Worm (Caenorhabditis elegans) whole organism, mixed stage, embryonic: Measurements from ENCODE around the gene fipr-13.

ENCODE experiments used
- M03D4.4 ChIP-seq: sonication (generic microtip); optimal IDR thresholded peaks from 2 replicates; lab custom pipeline; 2017; ENCODE audit warnings: mild to moderate bottlenecking, missing genetic modification characterization, missing compliant biosample characterization
- ceh-39 ChIP-seq: fragments of 150-350 bp; optimal IDR thresholded peaks from 2 replicates; lab custom pipeline; 2014; ENCODE audit warnings: missing biosample characterization, missing genetic modification characterization
- ceh-43 ChIP-seq: fragments of 200-800 bp; sonication (Bioruptor generic); optimal IDR thresholded peaks from 2 replicates; lab custom pipeline; 2018; ENCODE audit warnings: mild to moderate bottlenecking, missing genetic modification characterization, moderate library complexity, missing compliant biosample characterization
- ceh-83 ChIP-seq: fragments of 200-800 bp; sonication (Bioruptor generic); optimal IDR thresholded peaks from 2 replicates; lab custom pipeline; 2018; ENCODE audit warnings: mild to moderate bottlenecking, missing genetic modification characterization, missing compliant biosample characterization
- ces-1 ChIP-seq: fragments of 150-350 bp; optimal IDR thresholded peaks from 2 replicates; lab custom pipeline; 2014; ENCODE audit warnings: missing biosample characterization, missing genetic modification reagents, missing genetic modification characterization
- drap-1 ChIP-seq: fragments of 200-800 bp; sonication (Bioruptor generic); optimal IDR thresholded peaks from 3 replicates; lab custom pipeline; 2018; ENCODE audit warnings: mild to moderate bottlenecking, missing genetic modification characterization, missing compliant biosample characterization
- elt-3 ChIP-seq: fragments of 150-350 bp; optimal IDR thresholded peaks from 2 replicates; lab custom pipeline; 2014; ENCODE audit warnings: missing biosample characterization, missing genetic modification characterization
- flh-1 ChIP-seq: fragments of 200-800 bp; sonication (Bioruptor generic); optimal IDR thresholded peaks from 2 replicates; lab custom pipeline; 2018; ENCODE audit warnings: mild to moderate bottlenecking, missing genetic modification characterization, moderate library complexity, missing compliant biosample characterization
- hlh-1 ChIP-seq: fragments of 150-350 bp; optimal IDR thresholded peaks from 2 replicates; lab custom pipeline; 2014; ENCODE audit warnings: missing biosample characterization, missing genetic modification reagents, missing genetic modification characterization
- lin-13 ChIP-seq: fragments of 150-350 bp; optimal IDR thresholded peaks from 2 replicates; lab custom pipeline; 2014; ENCODE audit warnings: missing biosample characterization, missing genetic modification characterization
- lin-32 ChIP-seq: fragments of 200-800 bp; sonication (Bioruptor generic); optimal IDR thresholded peaks from 2 replicates; lab custom pipeline; 2018; ENCODE audit warnings: mild to moderate bottlenecking, missing genetic modification characterization, missing compliant biosample characterization
- lsy-2 ChIP-seq: fragments of 150-350 bp; optimal IDR thresholded peaks from 2 replicates; lab custom pipeline; 2014; ENCODE audit warnings: missing biosample characterization, missing genetic modification characterization
- mab-5 ChIP-seq: fragments of 150-350 bp; optimal IDR thresholded peaks from 2 replicates; lab custom pipeline; 2014; ENCODE audit warnings: missing biosample characterization, missing genetic modification characterization
- mep-1 ChIP-seq: fragments of 150-350 bp; optimal IDR thresholded peaks from 2 replicates; lab custom pipeline; 2017; ENCODE audit warnings: missing biosample characterization, missing genetic modification reagents, missing genetic modification characterization, inconsistent platforms
- nhr-12 ChIP-seq: fragments of 150-350 bp; optimal IDR thresholded peaks from 2 replicates; lab custom pipeline; 2014; ENCODE audit warnings: missing biosample characterization, missing genetic modification characterization
- nhr-2 ChIP-seq: fragments of 150-350 bp; optimal IDR thresholded peaks from 2 replicates; lab custom pipeline; 2014; ENCODE audit warnings: missing biosample characterization, missing genetic modification characterization
- nhr-237 ChIP-seq: fragments of 150-350 bp; optimal IDR thresholded peaks from 2 replicates; lab custom pipeline; 2014; ENCODE audit warnings: missing biosample characterization, missing genetic modification characterization
- nhr-28 ChIP-seq: fragments of 150-350 bp; optimal IDR thresholded peaks from 2 replicates; lab custom pipeline; 2014; ENCODE audit warnings: missing biosample characterization, missing genetic modification characterization
- nhr-76 ChIP-seq: sonication (generic microtip); optimal IDR thresholded peaks from 2 replicates; lab custom pipeline; 2017; ENCODE audit warnings: missing biosample characterization, missing genetic modification characterization
- pha-4 ChIP-seq: fragments of 150-350 bp; optimal IDR thresholded peaks from 2 replicates; lab custom pipeline; 2018; ENCODE audit warnings: missing biosample characterization, missing genetic modification reagents, missing genetic modification characterization
- sem-2 ChIP-seq: fragments of 200-800 bp; sonication (Bioruptor generic); optimal IDR thresholded peaks from 2 replicates; lab custom pipeline; 2018; ENCODE audit warnings: mild to moderate bottlenecking, missing genetic modification characterization, missing compliant biosample characterization
- snpc-4 ChIP-seq: fragments of 150-350 bp; optimal IDR thresholded peaks from 2 replicates; lab custom pipeline; 2014; ENCODE audit warnings: missing biosample characterization, missing genetic modification characterization
- sptf-1 ChIP-seq: sonication (generic microtip); optimal IDR thresholded peaks from 2 replicates; lab custom pipeline; 2017; ENCODE audit warnings: mild to moderate bottlenecking, missing genetic modification characterization, moderate library complexity, missing compliant biosample characterization
- tbx-8 ChIP-seq: fragments of 200-800 bp; sonication (Bioruptor generic); optimal IDR thresholded peaks from 2 replicates; lab custom pipeline; 2018; ENCODE audit warnings: mild to moderate bottlenecking, missing genetic modification characterization, moderate library complexity, missing compliant biosample characterization
- unc-120 ChIP-seq: sonication (generic microtip); optimal IDR thresholded peaks from 2 replicates; lab custom pipeline; 2017; ENCODE audit warnings: missing genetic modification characterization, missing compliant biosample characterization; ENCODE audit not compliant: poor library complexity, severe bottlenecking
- unc-62 ChIP-seq: fragments of 150-350 bp; optimal IDR thresholded peaks from 2 replicates; lab custom pipeline; 2014; ENCODE audit warnings: missing biosample characterization, missing genetic modification reagents, missing genetic modification characterization
- zip-8 ChIP-seq: fragments of 150-350 bp; optimal IDR thresholded peaks from 2 replicates; lab custom pipeline; 2014; ENCODE audit warnings: missing biosample characterization, missing genetic modification characterization
- ztf-11 ChIP-seq: fragments of 150-350 bp; optimal IDR thresholded peaks from 2 replicates; lab custom pipeline; 2014; ENCODE audit warnings: missing biosample characterization, missing genetic modification characterization

fipr-13 gene

ce11 chrV:10051855-10052254 is 12.5 kb upstream of the fipr-13 start, which contains the start of gene str-118:
Gene str-118, plus strand, starts transcription at chrV:10052155.
- TF ChIP-seq tbx-8 (GFP tag; lab: Kevin White, UChicago) (no peak), sptf-1 (tag; lab: Kevin White, UChicago) (no peak), ztf-11 (tag; lab: Kevin White, UChicago) (no peak), ceh-83 (GFP tag; lab: Kevin White, UChicago) (no peak), mep-1 (no peak), pha-4 (tag; lab: Kevin White, UChicago) (no peak), ceh-43 (no peak), lsy-2 (tag; lab: Kevin White, UChicago) (no peak), drap-1 (GFP tag; lab: Kevin White, UChicago) (no peak), zip-8 (tag; lab: Kevin White, UChicago) (no peak), lin-32 (no peak), nhr-237 (no peak), nhr-12 (tag; lab: Kevin White, UChicago) (no peak), nhr-76 (no peak)

- TF ChIP-seq ces-1 (GFP tag; lab: Kevin White, UChicago) (peak; percentile 88), lsy-2 (tag; lab: Kevin White, UChicago) (peak; percentile 88), M03D4.4 (tag; lab: Kevin White, UChicago) (no peak)
Measured at ce11 chrV:10054872-10055271, 9.4 kb upstream of the fipr-13 start, which contains the start of gene yif-1. Gene yif-1, minus strand, starts transcription at chrV:10054913.

ce11 chrV:10058748-10059147 is 5.6 kb upstream of the fipr-13 start:
- TF ChIP-seq lin-13 (tag; lab: Kevin White, UChicago), result no peak
- TF ChIP-seq ztf-11 (tag; lab: Kevin White, UChicago), result no peak
- no peak for TF ChIP-seq sptf-1 (tag; lab: Kevin White, UChicago)
- TF ChIP-seq ces-1 (GFP tag; lab: Kevin White, UChicago), result no peak
- no peak for TF ChIP-seq ceh-39 (tag; lab: Kevin White, UChicago)
- TF ChIP-seq sem-2, result no peak
- no peak for TF ChIP-seq tbx-8 (GFP tag; lab: Kevin White, UChicago)
- no peak for TF ChIP-seq unc-62 (GFP tag; lab: Kevin White, UChicago)
- TF ChIP-seq nhr-28, result no peak
- TF ChIP-seq nhr-237, result no peak
- no peak for TF ChIP-seq ceh-43
- no peak for TF ChIP-seq mab-5 (tag; lab: Kevin White, UChicago)

- TF ChIP-seq unc-120 (tag; lab: Kevin White, UChicago) (peak; percentile 4), nhr-28 (no peak), hlh-1 (tag; lab: Kevin White, UChicago) (peak; percentile 68)
Measured at ce11 chrV:10060039-10060438, 4.3 kb upstream of the fipr-13 start.

- TF ChIP-seq hlh-1 (tag; lab: Kevin White, UChicago) (no peak), lin-13 (tag; lab: Kevin White, UChicago) (no peak), unc-62 (GFP tag; lab: Kevin White, UChicago) (no peak)
Measured at ce11 chrV:10065679-10066078, 1.4 kb downstream of the fipr-13 start.

- no peak for TF ChIP-seq snpc-4 (tag; lab: Kevin White, UChicago)
Measured at ce11 chrV:10066769-10067168, 2.4 kb downstream of the fipr-13 start, which contains the start of gene npr-39. Gene npr-39, plus strand, starts transcription at chrV:10067069.

- TF ChIP-seq snpc-4 (tag; lab: Kevin White, UChicago), result no peak
- TF ChIP-seq flh-1 (GFP tag; lab: Kevin White, UChicago), result no peak
- TF ChIP-seq tbx-8 (GFP tag; lab: Kevin White, UChicago), result no peak
- no peak for TF ChIP-seq mab-5 (tag; lab: Kevin White, UChicago)
- TF ChIP-seq nhr-2 (tag; lab: Kevin White, UChicago), result no peak
- TF ChIP-seq elt-3, result no peak
Measured at ce11 chrV:10070541-10070940, 6.2 kb downstream of the fipr-13 start, which contains the start of gene nhr-192. Gene nhr-192, minus strand, starts transcription at chrV:10070641.
